Fruit fly (Drosophila melanogaster) Kc167 (cell line): Measurements from ENCODE around the gene Hsc20.

Source experiments
- Myc ChIP-seq: fragments of >200 bp; optimal IDR thresholded peaks from 2 replicates; lab custom pipeline; 2017; ENCODE audit warnings: missing external identifiers
- Sin3A ChIP-seq: fragments of >200 bp; optimal IDR thresholded peaks from 2 replicates; lab custom pipeline; 2018; ENCODE audit warnings: missing external identifiers
- h ChIP-seq: fragments of >200 bp; optimal IDR thresholded peaks from 3 replicates; lab custom pipeline; 2018; ENCODE audit warnings: missing external identifiers
- insv ChIP-seq: fragments of >200 bp; optimal IDR thresholded peaks from 3 replicates; lab custom pipeline; 2018; ENCODE audit warnings: missing external identifiers
- psq ChIP-seq: fragments of >200 bp; optimal IDR thresholded peaks from 2 replicates; lab custom pipeline; 2017; ENCODE audit warnings: missing external identifiers
- ttk ChIP-seq: sonication (Bioruptor generic); optimal IDR thresholded peaks from 2 replicates; lab custom pipeline; 2017; ENCODE audit warnings: missing external identifiers

The Hsc20 gene

DNA sequence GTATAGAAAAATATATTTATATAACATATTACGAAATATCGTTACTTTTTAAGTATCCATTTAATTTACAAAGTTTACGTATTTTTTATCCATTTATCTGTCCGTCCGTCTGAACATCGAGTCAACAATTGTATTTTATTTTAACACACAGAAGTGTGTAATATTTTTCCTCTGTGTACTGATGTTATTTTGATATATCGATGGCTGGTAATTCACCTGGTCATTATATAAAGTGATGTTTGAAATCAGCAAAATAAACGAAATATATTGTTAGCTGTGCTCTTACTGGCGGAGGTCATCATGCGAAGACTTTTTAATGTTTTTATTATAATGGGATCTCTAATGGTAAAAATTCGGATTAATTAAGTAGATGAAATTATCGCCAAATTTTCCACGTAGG, 33.0 kb upstream of the Hsc20 start, which contains the start of gene CG33689:
Gene CG33689, plus strand, starts transcription at position 301 of the 400 bp plus-strand sequence.
- TF ChIP-seq h (no peak), Sin3A (no peak), ttk (no peak), insv (no peak), psq (lab: Kevin White, UChicago) (no peak), Myc (lab: Kevin White, UChicago) (no peak)

- TF ChIP-seq Sin3A (no peak), psq (lab: Kevin White, UChicago) (no peak), Myc (lab: Kevin White, UChicago) (no peak), insv (no peak), h (no peak), ttk (no peak)
Measured at dm6 chr3L:16201028-16201427, 31.9 kb upstream of the Hsc20 start, which contains the start of gene dls. dls (plus strand) TSS chr3L:16201328.

DNA sequence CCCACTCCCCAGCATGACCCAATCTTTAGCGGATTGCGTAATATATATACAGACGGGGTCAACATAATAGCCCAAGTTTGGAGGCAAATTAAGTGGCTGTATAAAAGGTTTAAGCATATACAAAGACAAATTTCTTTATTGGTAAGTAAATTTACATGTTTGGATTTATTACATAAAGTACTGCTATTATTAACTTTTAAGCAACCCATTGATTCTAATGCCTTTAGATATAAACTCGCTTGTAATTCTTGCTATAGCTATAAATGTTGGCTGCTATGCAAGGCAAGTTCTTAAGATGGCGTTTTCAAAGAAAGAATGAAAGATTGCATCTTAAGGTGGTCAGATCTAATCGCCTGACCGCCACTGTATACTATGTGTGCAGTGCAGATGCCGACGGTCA, 30.4 kb upstream of the Hsc20 start:
- TF ChIP-seq psq (lab: Kevin White, UChicago): no peak
- TF ChIP-seq h: no peak
- TF ChIP-seq Sin3A: no peak
- TF ChIP-seq insv: no peak
- no peak for TF ChIP-seq Myc (lab: Kevin White, UChicago)
- TF ChIP-seq ttk: no peak

DNA sequence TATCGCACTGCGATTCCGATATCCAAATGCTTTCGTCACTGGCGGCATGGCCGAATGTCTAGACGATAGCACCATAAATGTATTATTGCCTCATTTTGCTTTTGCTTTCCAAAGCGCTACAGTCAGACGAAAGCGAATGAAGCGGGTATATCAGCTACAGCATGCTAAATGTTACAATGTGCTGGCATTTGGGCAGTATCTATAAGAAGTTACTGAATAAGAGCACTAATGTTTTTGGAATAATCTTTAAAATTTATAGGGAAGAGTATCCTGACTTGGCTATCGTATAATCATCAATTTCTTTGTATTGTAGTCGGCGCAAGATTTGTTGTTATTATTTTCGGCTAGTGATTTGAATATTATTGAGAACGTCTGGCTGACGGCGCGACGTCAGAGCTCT, 29.7 kb upstream of the Hsc20 start:
- TF ChIP-seq Sin3A (no peak), psq (lab: Kevin White, UChicago) (no peak), h (no peak), insv (no peak)

dm6 chr3L:16204128-16204527, 28.8 kb upstream of the Hsc20 start:
- TF ChIP-seq insv (no peak), ttk (no peak), h (no peak), psq (lab: Kevin White, UChicago) (no peak), Myc (lab: Kevin White, UChicago) (no peak), Sin3A (no peak)

DNA sequence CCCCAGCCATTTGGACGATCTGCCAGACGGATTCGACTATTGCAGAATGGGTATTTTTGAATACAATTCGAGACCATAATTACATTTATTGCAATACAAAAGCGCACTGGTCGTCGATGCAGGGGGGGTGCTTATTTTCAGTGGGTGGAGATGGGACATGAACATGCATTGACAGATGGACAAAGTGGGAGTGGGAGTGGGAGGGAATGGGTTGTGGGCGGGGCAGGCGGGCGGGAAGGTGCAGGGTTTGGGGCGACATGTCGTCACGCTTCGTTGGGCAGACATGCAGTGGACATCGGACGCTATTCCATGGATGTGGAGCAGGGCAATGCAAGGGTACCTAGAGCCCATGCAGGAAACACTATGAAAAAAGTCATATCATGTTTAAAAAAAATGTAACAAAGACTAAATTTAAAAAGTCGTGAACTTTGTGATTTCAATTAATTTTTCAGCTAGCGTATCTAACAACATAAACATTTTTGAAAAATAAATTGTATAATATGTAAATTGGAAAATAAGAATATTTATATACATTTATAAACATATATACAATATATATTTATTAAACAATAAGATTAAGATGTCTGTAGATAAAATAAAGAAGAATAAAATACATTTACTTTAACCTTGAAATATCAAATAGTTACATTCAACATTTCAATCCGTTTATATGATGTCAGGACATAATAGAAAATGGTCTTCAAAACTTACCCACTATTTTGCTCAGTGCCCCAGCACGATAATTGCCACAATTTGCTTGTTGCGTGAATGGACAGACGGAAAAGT, 24.7 kb upstream of the Hsc20 start:
- TF ChIP-seq psq (lab: Kevin White, UChicago): no peak
- TF ChIP-seq insv: no peak
- no peak for TF ChIP-seq Sin3A
- TF ChIP-seq h: no peak
- no peak for TF ChIP-seq Myc (lab: Kevin White, UChicago)
- TF ChIP-seq ttk: no peak

DNA sequence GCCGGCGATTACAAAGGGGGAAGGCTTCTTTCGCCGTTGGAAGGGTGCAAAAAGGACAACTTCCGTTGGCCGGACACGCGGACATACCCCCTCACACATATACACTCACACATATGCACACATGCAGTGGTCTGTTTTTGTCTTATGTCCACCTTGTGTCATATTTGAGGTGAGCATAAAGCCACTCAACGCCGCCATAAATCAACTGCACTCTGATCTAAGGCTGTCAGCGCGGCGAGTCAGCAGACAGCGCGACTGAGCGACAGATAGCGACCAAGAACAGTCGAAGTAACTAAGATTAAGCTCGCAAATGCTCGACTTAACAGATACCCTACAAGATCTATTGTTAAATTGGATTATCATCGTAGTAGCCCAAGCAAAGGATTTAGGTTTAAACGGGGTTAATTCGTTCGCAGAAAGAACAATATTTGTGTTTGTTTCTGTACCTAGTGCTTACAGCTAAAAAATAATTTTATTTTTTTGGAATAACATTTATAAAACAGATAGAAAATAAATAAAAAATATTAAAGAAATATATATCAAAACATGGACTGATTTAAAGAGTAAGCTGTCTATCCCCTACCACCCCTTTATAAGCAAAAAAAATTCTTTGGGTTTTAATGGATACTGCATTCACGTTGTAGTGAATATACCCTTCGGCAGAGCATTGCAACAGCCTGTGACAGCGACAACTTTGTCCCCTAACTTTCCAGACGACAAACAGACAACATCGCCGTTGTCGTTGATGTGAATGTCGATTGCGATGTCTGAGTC, 23.9 kb upstream of the Hsc20 start:
- TF ChIP-seq h: no peak
- no peak for TF ChIP-seq insv
- TF ChIP-seq Sin3A: no peak
- no peak for TF ChIP-seq Myc (lab: Kevin White, UChicago)
- TF ChIP-seq ttk: no peak
- no peak for TF ChIP-seq psq (lab: Kevin White, UChicago)

dm6 chr3L:16209641-16210040, 23.3 kb upstream of the Hsc20 start:
- TF ChIP-seq h (no peak), Myc (lab: Kevin White, UChicago) (no peak), insv (no peak), Sin3A (no peak), ttk (no peak), psq (lab: Kevin White, UChicago) (no peak)

- no peak for TF ChIP-seq Sin3A
- TF ChIP-seq ttk: no peak
- TF ChIP-seq h: no peak
- no peak for TF ChIP-seq psq (lab: Kevin White, UChicago)
- TF ChIP-seq Myc (lab: Kevin White, UChicago): no peak
- TF ChIP-seq insv: no peak
Measured at dm6 chr3L:16211156-16211935, 21.6 kb upstream of the Hsc20 start.

dm6 chr3L:16211936-16212287, 21.0 kb upstream of the Hsc20 start:
- TF ChIP-seq psq (lab: Kevin White, UChicago) (no peak), ttk (no peak), Myc (lab: Kevin White, UChicago) (no peak), insv (no peak), h (no peak), Sin3A (no peak)

DNA sequence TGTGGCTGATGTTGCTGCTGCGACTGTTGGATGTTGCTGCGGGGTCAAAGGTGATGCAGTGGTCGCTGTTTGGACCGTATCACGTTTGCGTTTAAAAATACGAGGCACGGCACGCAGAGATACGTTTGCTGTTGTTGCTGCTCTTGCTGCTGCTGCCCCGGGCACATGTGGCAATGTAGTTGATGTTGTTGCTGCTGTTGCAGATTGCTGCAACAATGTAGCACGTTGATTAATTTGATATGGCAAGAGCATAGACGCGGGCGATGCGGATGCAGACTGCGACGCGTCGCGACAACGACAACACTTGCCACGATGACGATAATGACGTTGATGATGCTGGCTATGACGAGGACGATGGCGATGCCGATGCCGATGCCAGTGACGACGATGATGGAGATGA, 19.7 kb upstream of the Hsc20 start:
- TF ChIP-seq h: no peak
- no peak for TF ChIP-seq Myc (lab: Kevin White, UChicago)
- TF ChIP-seq ttk: no peak
- TF ChIP-seq insv: no peak
- no peak for TF ChIP-seq Sin3A
- TF ChIP-seq psq (lab: Kevin White, UChicago): no peak

DNA sequence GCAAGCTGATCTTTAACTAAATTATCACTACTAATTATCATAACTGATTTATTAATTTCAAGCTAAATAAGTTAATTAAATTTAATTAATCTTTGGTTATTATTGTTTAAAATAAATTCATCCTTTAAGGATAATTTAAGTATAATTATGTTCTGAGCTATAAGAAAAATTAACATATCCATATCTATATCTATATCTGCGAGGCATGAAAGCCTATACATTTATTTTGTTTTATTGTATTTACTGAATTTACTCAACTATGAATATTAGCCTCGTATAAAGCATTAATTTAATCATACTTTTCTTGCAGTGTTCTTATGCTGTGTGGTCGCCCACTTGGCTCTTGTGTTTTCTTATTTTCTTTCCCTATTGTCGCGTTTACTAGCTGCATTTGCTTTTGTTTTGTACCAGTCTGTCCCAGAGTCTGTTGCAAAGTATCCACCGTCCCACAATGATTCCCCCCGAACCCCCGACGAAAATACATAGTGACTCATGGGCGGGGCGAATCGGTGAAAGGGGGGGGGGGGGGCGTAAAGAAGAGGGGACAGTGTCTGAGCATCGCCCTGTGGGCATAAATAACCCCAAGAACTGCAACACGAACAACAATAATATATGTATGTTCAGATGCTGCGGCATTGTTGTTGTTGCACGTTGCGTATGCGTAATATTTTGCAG, 18.3 kb upstream of the Hsc20 start:
- no peak for TF ChIP-seq Myc (lab: Kevin White, UChicago)
- TF ChIP-seq ttk: no peak
- no peak for TF ChIP-seq h
- TF ChIP-seq psq (lab: Kevin White, UChicago): no peak
- no peak for TF ChIP-seq insv
- no peak for TF ChIP-seq Sin3A
